Worm (Caenorhabditis elegans): ENCODE measurements around the gene F15H10.8.

F15H10.8 gene

DNA sequence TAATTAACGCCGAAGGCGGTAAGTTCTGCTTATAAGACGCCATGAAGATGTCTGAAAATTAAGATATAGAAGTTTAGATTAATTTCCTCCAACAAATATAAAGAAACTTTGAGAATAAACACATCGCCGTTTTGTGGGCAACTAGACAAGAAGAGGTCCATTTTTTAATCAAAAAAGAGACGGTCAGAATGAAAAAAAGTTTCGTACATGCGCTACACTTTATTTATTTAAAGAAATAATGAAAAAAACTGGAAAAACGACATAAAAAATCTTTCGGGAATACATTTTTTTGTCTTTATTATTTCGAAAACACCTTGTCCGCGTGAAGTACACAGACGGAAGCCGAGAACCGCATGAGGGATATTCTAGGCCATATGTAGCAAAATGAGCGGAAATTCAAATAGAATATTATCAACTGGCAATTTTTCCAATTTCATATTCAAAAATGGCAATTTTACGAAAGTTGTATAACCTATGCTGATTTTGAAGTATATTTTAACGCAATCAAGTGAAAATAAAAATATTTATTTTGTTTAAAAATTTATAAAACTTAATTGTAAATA is 46.9 kb downstream of the F15H10.8 start, which contains the start of gene sluh-7 (continued):
- peak; percentile 63 for TF ChIP-seq sup-37 (GFP tag; optimal IDR thresholded peaks at IDR 0.05)
- no peak for TF ChIP-seq egl-27 (tag; optimal IDR thresholded peaks at IDR 0.05)
- peak in 1 of 2 experiments; percentile 35 for TF ChIP-seq mdl-1 (tag; optimal IDR thresholded peaks at IDR 0.05)
- no peak for TF ChIP-seq tlp-1 (tag; optimal IDR thresholded peaks at IDR 0.05)
- TF ChIP-seq zip-4 (GFP tag; optimal IDR thresholded peaks at IDR 0.05), result peak; percentile 20
- peak; percentile 65 for TF ChIP-seq elt-2 (tag; optimal IDR thresholded peaks at IDR 0.05)
- peak; percentile 22 for TF ChIP-seq unc-30 (tag; optimal IDR thresholded peaks at IDR 0.05)
- TF ChIP-seq efl-1 (optimal IDR thresholded peaks at IDR 0.05), result peak; percentile 80 to 95
- TF ChIP-seq efl-1 (GFP tag; optimal IDR thresholded peaks at IDR 0.05 in 1 of 2), result peak; percentile 95 to 99
- TF ChIP-seq dsc-1 (tag; optimal IDR thresholded peaks at IDR 0.05), result peak; percentile 91

DNA sequence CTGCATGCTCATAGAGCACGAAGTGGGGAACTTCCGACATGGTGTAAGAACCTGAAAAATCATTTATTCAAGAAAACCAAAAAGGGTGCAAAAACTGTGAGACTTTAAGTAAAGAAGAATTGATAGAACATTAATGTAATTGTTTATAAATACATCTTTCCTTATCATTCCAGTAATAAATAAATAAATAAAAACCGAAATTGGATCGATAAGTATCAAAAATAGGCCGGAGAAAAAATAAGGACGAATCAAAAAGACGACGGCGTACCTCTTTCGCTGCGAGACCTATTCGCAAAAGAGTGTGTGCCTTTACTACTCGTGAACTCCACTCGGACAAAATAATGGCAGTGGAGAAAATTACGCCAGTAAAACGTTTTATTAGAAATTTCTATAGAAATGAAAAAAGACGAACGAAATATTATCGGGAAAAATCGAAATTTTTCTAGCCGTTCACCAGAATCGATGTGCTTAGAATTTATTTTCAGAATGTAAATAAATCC is 49.7 kb downstream of the F15H10.8 start, which contains the start of gene nol-56:
nol-56 (minus strand) TSS at position 51 of the 500 bp plus-strand sequence.
- TF ChIP-seq lin-35 (GFP tag; optimal IDR thresholded peaks at IDR 0.05) (peak; percentile 88 to 91), C04F5.9 (tag; optimal IDR thresholded peaks at IDR 0.05) (peak; percentile 74), alr-1 (tag; optimal IDR thresholded peaks at IDR 0.05; ENCODE audit: borderline replicate concordance) (no peak), mdl-1 (tag; optimal IDR thresholded peaks at IDR 0.05) (peak in 1 of 2 experiments; percentile 73), isw-1 (GFP tag; IDR thresholded peaks at IDR 0.05) (peak; percentile 82), Y116A8C.19 (tag; optimal IDR thresholded peaks at IDR 0.05; ENCODE audit: borderline replicate concordance) (peak; percentile 2), lsy-2 (tag; optimal IDR thresholded peaks at IDR 0.05) (peak; percentile 87 to 93), ztf-4 (tag; optimal IDR thresholded peaks at IDR 0.05) (peak; percentile 42), sup-37 (GFP tag; optimal IDR thresholded peaks at IDR 0.05) (no peak), dpl-1 (GFP tag; optimal IDR thresholded peaks at IDR 0.05) (peak; percentile 81 to 86 (median 85)), egl-27 (tag; optimal IDR thresholded peaks at IDR 0.05) (no peak), vab-15 (tag; optimal IDR thresholded peaks at IDR 0.05) (no peak), ceh-88 (GFP tag; IDR thresholded peaks at IDR 0.05) (no peak; the same call in 1 of the 2 replicates), xbp-1 (tag; optimal IDR thresholded peaks at IDR 0.05) (peak; percentile 92), pag-3 (tag; optimal IDR thresholded peaks at IDR 0.05; ENCODE audit: borderline replicate concordance, insufficient read depth) (no peak), tlp-1 (tag; optimal IDR thresholded peaks at IDR 0.05) (no peak), mab-9 (GFP tag; IDR thresholded peaks at IDR 0.05) (peak; percentile 62), lin-13 (GFP tag; optimal IDR thresholded peaks at IDR 0.05) (peak; percentile 81), nhr-85 (tag) (peak; percentile 87), hlh-17 (GFP tag; optimal IDR thresholded peaks at IDR 0.05; ENCODE audit: borderline replicate concordance) (no peak), unc-30 (tag; optimal IDR thresholded peaks at IDR 0.05) (no peak), fkh-8 (tag; optimal IDR thresholded peaks at IDR 0.05) (peak; percentile 77), unc-62 (GFP tag; optimal IDR thresholded peaks at IDR 0.05) (no peak), unc-98 (GFP tag; IDR thresholded peaks at IDR 0.05) (no peak), nhr-77 (tag; optimal IDR thresholded peaks at IDR 0.05) (peak; percentile 37), aha-1 (tag; optimal IDR thresholded peaks at IDR 0.05) (no peak), C16A3.4 (tag; optimal IDR thresholded peaks at IDR 0.05) (peak; percentile 87), zag-1 (tag; optimal IDR thresholded peaks at IDR 0.05) (no peak), ztf-11 (tag; optimal IDR thresholded peaks at IDR 0.05) (peak in 1 of 2 experiments; percentile 86), efl-1 (optimal IDR thresholded peaks at IDR 0.05) (peak; percentile 87 to 90), efl-1 (GFP tag; optimal IDR thresholded peaks at IDR 0.05 in 1 of 2) (peak; percentile 84 to 98), fkh-10 (GFP tag; optimal IDR thresholded peaks at IDR 0.05) (no peak), ces-1 (GFP tag; optimal IDR thresholded peaks at IDR 0.05) (no peak), ceh-90 (tag; optimal IDR thresholded peaks at IDR 0.05) (peak; percentile 75), nhr-12 (tag; optimal IDR thresholded peaks at IDR 0.05) (no peak), ama-1 (optimal IDR thresholded peaks at IDR 0.05) (no peak), efl-3 (GFP tag; optimal IDR thresholded peaks at IDR 0.05) (peak; percentile 43), ceh-63 (GFP tag; optimal IDR thresholded peaks at IDR 0.05) (no peak), nhr-47 (tag; optimal IDR thresholded peaks at IDR 0.05) (peak; percentile 92), mef-2 (tag; optimal IDR thresholded peaks at IDR 0.05) (no peak), nhr-20 (tag; optimal IDR thresholded peaks at IDR 0.05) (peak; percentile 91), lin-39 (tag; optimal IDR thresholded peaks at IDR 0.05) (peak; percentile 51), nhr-237 (tag; optimal IDR thresholded peaks at IDR 0.05) (peak; percentile 28), C34B4.2 (tag; optimal IDR thresholded peaks at IDR 0.05) (no peak), nhr-71 (tag; optimal IDR thresholded peaks at IDR 0.05) (peak; percentile 93)

Measured in whole organism, L1 larva.